Fruit fly (Drosophila melanogaster) whole organism, pupa: ENCODE data around the gene B-H2.

Experiments used
- CG10348 ChIP-seq: fragments of 200-800 bp; sonication (Bioruptor generic); IDR thresholded peaks from 2 replicates; pipeline ENCODE4 v1.3.6; 2022; ENCODE audit warnings: missing biosample characterization, missing genetic modification characterization
- CG12605 ChIP-seq: fragments of 200-800 bp; sonication (Bioruptor generic); IDR thresholded peaks from 2 replicates; pipeline ENCODE4 v1.3.6; 2022; ENCODE audit warnings: missing biosample characterization, missing genetic modification characterization
- CG13204 ChIP-seq: fragments of 200-800 bp; sonication (Bioruptor generic); optimal IDR thresholded peaks from 2 replicates; lab custom pipeline; 2018; ENCODE audit warnings: missing biosample characterization, mild to moderate bottlenecking, missing genetic modification characterization, moderate library complexity
- CG14655 ChIP-seq: fragments of 200-800 bp; sonication (Bioruptor generic); optimal IDR thresholded peaks from 3 replicates; lab custom pipeline; 2017; ENCODE audit warnings: mild to moderate bottlenecking, missing biosample characterization, missing genetic modification reagents, missing genetic modification characterization
- CG15710 ChIP-seq: fragments of 200-800 bp; sonication (Bioruptor generic); optimal IDR thresholded peaks from 2 replicates; lab custom pipeline; 2018; ENCODE audit warnings: missing biosample characterization, mild to moderate bottlenecking, missing genetic modification characterization, moderate library complexity
- CG17806 ChIP-seq: fragments of 200-800 bp; sonication (Bioruptor generic); optimal IDR thresholded peaks from 2 replicates; lab custom pipeline; 2018; ENCODE audit warnings: missing biosample characterization, mild to moderate bottlenecking, missing genetic modification characterization, moderate library complexity
- CG32121 ChIP-seq: fragments of 200-800 bp; sonication (Bioruptor generic); IDR thresholded peaks from 2 replicates; pipeline ENCODE4 v1.3.6; 2022; ENCODE audit warnings: missing biosample characterization, missing genetic modification characterization
- CG34367 ChIP-seq: fragments of 200-800 bp; sonication (Bioruptor generic); optimal IDR thresholded peaks from 2 replicates; lab custom pipeline; 2018; ENCODE audit warnings: missing biosample characterization, mild to moderate bottlenecking, missing genetic modification characterization
- CG4496 ChIP-seq: fragments of 200-800 bp; sonication (Bioruptor generic); IDR thresholded peaks from 3 replicates; pipeline ENCODE4 v1.3.6; 2022; ENCODE audit warnings: missing biosample characterization, missing genetic modification characterization
- CG8159 ChIP-seq: fragments of 200-800 bp; sonication (Bioruptor generic); optimal IDR thresholded peaks from 3 replicates; lab custom pipeline; 2018; ENCODE audit warnings: missing biosample characterization, mild to moderate bottlenecking, missing genetic modification characterization, moderate library complexity
- CG8301 ChIP-seq: fragments of 200-800 bp; sonication (Bioruptor generic); optimal IDR thresholded peaks from 2 replicates; lab custom pipeline; 2018; ENCODE audit warnings: missing biosample characterization, mild to moderate bottlenecking, missing genetic modification characterization
- CG9948 ChIP-seq: fragments of 200-800 bp; sonication (Bioruptor generic); optimal IDR thresholded peaks from 2 replicates; lab custom pipeline; 2018; ENCODE audit warnings: missing biosample characterization, mild to moderate bottlenecking, missing genetic modification characterization, moderate library complexity
- D1 ChIP-seq: fragments of 200-800 bp; sonication (Bioruptor generic); optimal IDR thresholded peaks from 2 replicates; lab custom pipeline; 2018; ENCODE audit warnings: missing biosample characterization, mild to moderate bottlenecking, missing genetic modification characterization, moderate library complexity
- EcR ChIP-seq: fragments of 200-800 bp; sonication (Bioruptor generic); optimal IDR thresholded peaks from 3 replicates; lab custom pipeline; 2019; ENCODE audit warnings: missing biosample characterization, missing genetic modification characterization, mild to moderate bottlenecking, moderate library complexity, missing genetic modification reagents
- Ets98B ChIP-seq: fragments of 200-800 bp; sonication (Bioruptor generic); IDR thresholded peaks from 2 replicates; pipeline ENCODE4 v1.3.6; 2022; ENCODE audit warnings: missing biosample characterization, missing genetic modification characterization
- Pif1A ChIP-seq: fragments of 200-800 bp; sonication (Bioruptor generic); optimal IDR thresholded peaks from 3 replicates; lab custom pipeline; 2016; ENCODE audit warnings: missing biosample characterization, missing genetic modification characterization
- Pif1B ChIP-seq: fragments of 200-800 bp; sonication (Bioruptor generic); optimal IDR thresholded peaks from 3 replicates; lab custom pipeline; 2016; ENCODE audit warnings: missing biosample characterization, missing genetic modification characterization
- Snoo ChIP-seq: fragments of 200-800 bp; sonication (Bioruptor generic); optimal IDR thresholded peaks from 3 replicates; lab custom pipeline; 2017; ENCODE audit warnings: missing biosample characterization, mild to moderate bottlenecking, missing genetic modification characterization, inconsistent platforms
- fd96Ca ChIP-seq: fragments of 200-800 bp; sonication (Bioruptor generic); IDR thresholded peaks from 3 replicates; pipeline ENCODE4 v1.3.6; 2022; ENCODE audit warnings: missing biosample characterization, missing genetic modification characterization
- gl ChIP-seq: fragments of 200-800 bp; sonication (Bioruptor generic); optimal IDR thresholded peaks from 2 replicates; lab custom pipeline; 2018; ENCODE audit warnings: missing biosample characterization, mild to moderate bottlenecking, missing genetic modification characterization
- rn ChIP-seq: fragments of 200-800 bp; sonication (Bioruptor generic); IDR thresholded peaks from 2 replicates; pipeline ENCODE4 v1.3.6; 2022; ENCODE audit warnings: missing biosample characterization, missing genetic modification characterization

The B-H2 gene

dm6 chrX:17314213-17314612, at the start of gene B-H2:
B-H2 (plus strand) TSS chrX:17314581.
- TF ChIP-seq Snoo (tag; lab: Kevin White, UChicago) (no peak), CG13204 (GFP tag; lab: Kevin White, UChicago) (peak; percentile 5), fd96Ca (GFP tag; lab: Robert Waterston, UW) (peak; percentile 14; the same call in 1 of the 3 replicates), Ets98B (GFP tag; lab: Robert Waterston, UW) (no peak), Pif1A (GFP tag; lab: Kevin White, UChicago) (no peak), rn (GFP tag; lab: Robert Waterston, UW) (no peak), CG8301 (tag; lab: Kevin White, UChicago) (no peak), CG12605 (no peak; the same call in 1 of the 2 replicates), CG10348 (GFP tag; lab: Robert Waterston, UW) (no peak), CG14655 (GFP tag; lab: Kevin White, UChicago) (no peak), gl (peak; percentile 3), CG4496 (GFP tag; lab: Robert Waterston, UW) (no peak), CG9948 (tag; lab: Kevin White, UChicago) (no peak), EcR (GFP tag; lab: Kevin White, UChicago) (no peak), CG32121 (GFP tag; lab: Robert Waterston, UW) (no peak), CG17806 (tag; lab: Kevin White, UChicago) (no peak), CG34367 (tag; lab: Kevin White, UChicago) (no peak), CG15710 (tag; lab: Kevin White, UChicago) (no peak), CG8159 (no peak), D1 (tag; lab: Kevin White, UChicago) (no peak), Pif1B (GFP tag; lab: Kevin White, UChicago) (no peak)
- TF ChIP-seq, all 21 proteins: peak for 3

dm6 chrX:17265402-17266028, 48.9 kb upstream of the B-H2 start:
- no peak for TF ChIP-seq CG17806 (tag; lab: Kevin White, UChicago)
- TF ChIP-seq CG34367 (tag; lab: Kevin White, UChicago) = no peak
- TF ChIP-seq EcR (GFP tag; lab: Kevin White, UChicago) = no peak
- no peak for TF ChIP-seq CG12605
- no peak for TF ChIP-seq CG32121 (GFP tag; lab: Robert Waterston, UW)
- no peak for TF ChIP-seq D1 (tag; lab: Kevin White, UChicago)
- TF ChIP-seq rn (GFP tag; lab: Robert Waterston, UW) = no peak
- no peak for TF ChIP-seq Pif1B (GFP tag; lab: Kevin White, UChicago)
- TF ChIP-seq CG8301 (tag; lab: Kevin White, UChicago) = no peak
- TF ChIP-seq CG14655 (GFP tag; lab: Kevin White, UChicago) = no peak
- no peak for TF ChIP-seq CG8159
- no peak for TF ChIP-seq CG15710 (tag; lab: Kevin White, UChicago)

- TF ChIP-seq CG32121 (GFP tag; lab: Robert Waterston, UW) = no peak
- peak; percentile 25 for TF ChIP-seq CG14655 (GFP tag; lab: Kevin White, UChicago)
- TF ChIP-seq gl = no peak
- no peak for TF ChIP-seq CG34367 (tag; lab: Kevin White, UChicago)
- TF ChIP-seq EcR (GFP tag; lab: Kevin White, UChicago) = no peak
- no peak for TF ChIP-seq Snoo (tag; lab: Kevin White, UChicago)
- TF ChIP-seq CG9948 (tag; lab: Kevin White, UChicago) = no peak
- TF ChIP-seq fd96Ca (GFP tag; lab: Robert Waterston, UW) = no peak
- no peak for TF ChIP-seq Pif1A (GFP tag; lab: Kevin White, UChicago)
- TF ChIP-seq CG12605 = 0 out of 2 replicates have a peak, but pooled peaks have one; percentile 8
- TF ChIP-seq CG8301 (tag; lab: Kevin White, UChicago) = peak; percentile 12
- no peak for TF ChIP-seq rn (GFP tag; lab: Robert Waterston, UW)
- TF ChIP-seq CG8159 = no peak
- TF ChIP-seq Pif1B (GFP tag; lab: Kevin White, UChicago) = no peak
- TF ChIP-seq CG17806 (tag; lab: Kevin White, UChicago) = no peak
- TF ChIP-seq D1 (tag; lab: Kevin White, UChicago) = no peak
- no peak for TF ChIP-seq CG13204 (GFP tag; lab: Kevin White, UChicago)
- TF ChIP-seq CG10348 (GFP tag; lab: Robert Waterston, UW) = no peak
- no peak for TF ChIP-seq CG4496 (GFP tag; lab: Robert Waterston, UW)
- TF ChIP-seq Ets98B (GFP tag; lab: Robert Waterston, UW) = no peak
- TF ChIP-seq CG15710 (tag; lab: Kevin White, UChicago) = no peak
Observed at dm6 chrX:17274798-17275197, 39.6 kb upstream of the B-H2 start.

dm6 chrX:17282196-17282595, 32.2 kb upstream of the B-H2 start, which contains the start of gene CG5445:
CG5445 (plus strand) TSS chrX:17282496.
- TF ChIP-seq CG14655 (GFP tag; lab: Kevin White, UChicago) (no peak), gl (no peak), Snoo (tag; lab: Kevin White, UChicago) (no peak), Pif1A (GFP tag; lab: Kevin White, UChicago) (no peak), CG8301 (tag; lab: Kevin White, UChicago) (no peak), EcR (GFP tag; lab: Kevin White, UChicago) (no peak), CG17806 (tag; lab: Kevin White, UChicago) (no peak), rn (GFP tag; lab: Robert Waterston, UW) (no peak), CG9948 (tag; lab: Kevin White, UChicago) (no peak), CG32121 (GFP tag; lab: Robert Waterston, UW) (no peak), CG4496 (GFP tag; lab: Robert Waterston, UW) (no peak), CG15710 (tag; lab: Kevin White, UChicago) (no peak), CG12605 (no peak), CG34367 (tag; lab: Kevin White, UChicago) (no peak), CG13204 (GFP tag; lab: Kevin White, UChicago) (no peak), fd96Ca (GFP tag; lab: Robert Waterston, UW) (no peak), CG8159 (no peak), Pif1B (GFP tag; lab: Kevin White, UChicago) (no peak), D1 (tag; lab: Kevin White, UChicago) (no peak)
- TF ChIP-seq, all 21 proteins: peak for 0
